Fruit fly (Drosophila melanogaster) whole organism, embryonic: Measurements from ENCODE around the gene CG43064.

ENCODE experiments used
- Blimp-1 ChIP-seq: fragments of 200-800 bp; sonication (Bioruptor generic); optimal IDR thresholded peaks from 3 replicates; lab custom pipeline; 2018; ENCODE audit warnings: missing biosample characterization, missing genetic modification characterization, mild to moderate bottlenecking, moderate library complexity, missing genetic modification reagents
- CG12659 ChIP-seq: fragments of 200-800 bp; sonication (Bioruptor generic); optimal IDR thresholded peaks from 3 replicates; lab custom pipeline; 2017; ENCODE audit warnings: mild to moderate bottlenecking, missing biosample characterization, missing genetic modification reagents, missing genetic modification characterization
- CG2712 ChIP-seq: fragments of 200-800 bp; optimal IDR thresholded peaks from 3 replicates; lab custom pipeline; 2019; ENCODE audit warnings: missing biosample characterization, mild to moderate bottlenecking, missing genetic modification characterization, moderate library complexity
- CG6854 ChIP-seq: fragments of 200-800 bp; sonication (Bioruptor generic); optimal IDR thresholded peaks from 3 replicates; lab custom pipeline; 2017; ENCODE audit warnings: missing biosample characterization, mild to moderate bottlenecking, missing genetic modification characterization
- Eip74EF ChIP-seq, 2 experiments: fragments of 200-800 bp in 1 of 2; fragments of >200 bp in 1 of 2; sonication (Bioruptor generic) in 1 of 2; optimal IDR thresholded peaks; 2 replicates each; lab custom pipeline; 2017 to 2019; ENCODE audit warnings: missing biosample characterization in 2 of 2, missing genetic modification characterization in 2 of 2, mild to moderate bottlenecking in 1 of 2, moderate library complexity in 1 of 2
- Oaz ChIP-seq: fragments of 200-800 bp; sonication (Bioruptor generic); IDR thresholded peaks from 2 replicates; pipeline ENCODE4 v1.3.6; 2022; ENCODE audit warnings: missing biosample characterization, missing genetic modification characterization
- ac ChIP-seq: fragments of 200-800 bp; sonication (Bioruptor generic); optimal IDR thresholded peaks from 3 replicates; lab custom pipeline; 2017; ENCODE audit warnings: missing biosample characterization, mild to moderate bottlenecking, missing genetic modification characterization
- ap ChIP-seq: fragments of 200-800 bp; sonication (Bioruptor generic); IDR thresholded peaks from 2 replicates; pipeline ENCODE4 v1.3.6; 2022; ENCODE audit warnings: missing biosample characterization, missing genetic modification characterization
- bab2 ChIP-seq: fragments of 200-800 bp; sonication (Bioruptor generic); optimal IDR thresholded peaks from 2 replicates; lab custom pipeline; 2016; ENCODE audit warnings: missing biosample characterization, missing genetic modification characterization
- onecut ChIP-seq: fragments of 200-800 bp; sonication (Bioruptor generic); IDR thresholded peaks from 2 replicates; pipeline ENCODE4 v1.3.6; 2022; ENCODE audit warnings: missing biosample characterization, missing genetic modification characterization

dm6 chr3L:11828730-11829129 is 7.8 kb downstream of the CG43064 start, which contains the start of gene CG7264:
- no peak for TF ChIP-seq Blimp-1 (GFP tag; lab: Kevin White, UChicago)
- no peak for TF ChIP-seq onecut (GFP tag; lab: Robert Waterston, UW)
- no peak for TF ChIP-seq ac (GFP tag; lab: Kevin White, UChicago)
- no peak for TF ChIP-seq ap (GFP tag; lab: Robert Waterston, UW)
- no peak for TF ChIP-seq CG2712 (tag; lab: Kevin White, UChicago)
- no peak for TF ChIP-seq CG12659
- TF ChIP-seq CG6854 (GFP tag; lab: Kevin White, UChicago): no peak
- TF ChIP-seq Oaz (GFP tag; lab: Robert Waterston, UW): no peak
- no peak for TF ChIP-seq Eip74EF (GFP tag; optimal IDR thresholded peaks at IDR 0.05; lab: Kevin White, UChicago)
- TF ChIP-seq bab2: no peak
